Worm (Caenorhabditis elegans): Measurements from ENCODE around the gene R05G6.3.
A peak's percentile ranks its signal among the peaks of the same experiment; 100 is the strongest.

Gene R05G6.3

ce11 chrIV:7549844-7550243, 33.5 kb downstream of the R05G6.3 start:
- TF ChIP-seq lin-32 (GFP tag; optimal IDR thresholded peaks at IDR 0.05) (no peak), ceh-39 (tag; optimal IDR thresholded peaks at IDR 0.05) (no peak), mep-1 (tag; optimal IDR thresholded peaks at IDR 0.05) (no peak), bed-3 (GFP tag; optimal IDR thresholded peaks at IDR 0.05) (no peak), snpc-4 (tag; optimal IDR thresholded peaks at IDR 0.05) (no peak), mab-5 (tag; optimal IDR thresholded peaks at IDR 0.05) (no peak), zip-8 (tag; optimal IDR thresholded peaks at IDR 0.05) (no peak), sptf-1 (tag; optimal IDR thresholded peaks at IDR 0.05) (no peak), nhr-12 (tag; optimal IDR thresholded peaks at IDR 0.05) (no peak), mls-2 (tag; optimal IDR thresholded peaks at IDR 0.05) (no peak), hlh-1 (tag; optimal IDR thresholded peaks at IDR 0.05) (no peak), elt-1 (tag; optimal IDR thresholded peaks at IDR 0.05; ENCODE audit: borderline replicate concordance, insufficient read depth) (no peak), unc-120 (tag; optimal IDR thresholded peaks at IDR 0.05; ENCODE audit: poor library complexity, severe bottlenecking) (no peak), nhr-237 (tag; optimal IDR thresholded peaks at IDR 0.05) (no peak), nhr-2 (tag; optimal IDR thresholded peaks at IDR 0.05) (no peak), sem-2 (GFP tag; optimal IDR thresholded peaks at IDR 0.05) (no peak), ztf-11 (tag; optimal IDR thresholded peaks at IDR 0.05) (no peak)

ce11 chrIV:7550445-7550844, 34.1 kb downstream of the R05G6.3 start, which contains the start of gene pam-1:
Gene pam-1, minus strand, starts transcription at chrIV:7550812.
- TF ChIP-seq ceh-39 (tag; optimal IDR thresholded peaks at IDR 0.05) (no peak), nhr-2 (tag; optimal IDR thresholded peaks at IDR 0.05) (no peak), sem-2 (GFP tag; optimal IDR thresholded peaks at IDR 0.05) (no peak), bed-3 (GFP tag; optimal IDR thresholded peaks at IDR 0.05) (no peak), drap-1 (GFP tag; optimal IDR thresholded peaks at IDR 0.05) (no peak), nhr-76 (tag; optimal IDR thresholded peaks at IDR 0.05) (no peak)

- no peak for TF ChIP-seq flh-1 (GFP tag; optimal IDR thresholded peaks at IDR 0.05)
These were observed 34.9 kb downstream of the R05G6.3 start for ce11 chrIV:7551254-7551653.

ce11 chrIV:7552100-7552499, 35.7 kb downstream of the R05G6.3 start:
- TF ChIP-seq ceh-43 (GFP tag; optimal IDR thresholded peaks at IDR 0.05) = no peak
- no peak for TF ChIP-seq unc-62 (GFP tag; optimal IDR thresholded peaks at IDR 0.05)
- no peak for TF ChIP-seq drap-1 (GFP tag; optimal IDR thresholded peaks at IDR 0.05)
- TF ChIP-seq elt-1 (tag; optimal IDR thresholded peaks at IDR 0.05; ENCODE audit: borderline replicate concordance, insufficient read depth) = no peak
- no peak for TF ChIP-seq pha-4 (tag; optimal IDR thresholded peaks at IDR 0.05)
- no peak for TF ChIP-seq nhr-12 (tag; optimal IDR thresholded peaks at IDR 0.05)
- no peak for TF ChIP-seq ham-2 (GFP tag; optimal IDR thresholded peaks at IDR 0.05)
- no peak for TF ChIP-seq unc-120 (tag; optimal IDR thresholded peaks at IDR 0.05; ENCODE audit: poor library complexity, severe bottlenecking)
- TF ChIP-seq elt-3 (tag; optimal IDR thresholded peaks at IDR 0.05) = no peak
- no peak for TF ChIP-seq mls-2 (tag; optimal IDR thresholded peaks at IDR 0.05)
- no peak for TF ChIP-seq ceh-83 (GFP tag; optimal IDR thresholded peaks at IDR 0.05)
- no peak for TF ChIP-seq unc-39 (tag; optimal IDR thresholded peaks at IDR 0.05)
- TF ChIP-seq snpc-4 (tag; optimal IDR thresholded peaks at IDR 0.05) = no peak
- TF ChIP-seq cnd-1 (tag; optimal IDR thresholded peaks at IDR 0.05) = no peak
- no peak for TF ChIP-seq tbx-8 (GFP tag; optimal IDR thresholded peaks at IDR 0.05)
- no peak for TF ChIP-seq nhr-28 (tag; optimal IDR thresholded peaks at IDR 0.05)
- no peak for TF ChIP-seq blmp-1 (tag; optimal IDR thresholded peaks at IDR 0.05)

- peak; percentile 90 for TF ChIP-seq nhr-12 (tag; optimal IDR thresholded peaks at IDR 0.05)
- TF ChIP-seq hlh-1 (tag; optimal IDR thresholded peaks at IDR 0.05) = no peak
These were observed 36.7 kb downstream of the R05G6.3 start, which contains the start of gene dif-1 for ce11 chrIV:7552958-7553553. Gene dif-1, minus strand, starts transcription at chrIV:7553008.

- TF ChIP-seq zip-8 (tag; optimal IDR thresholded peaks at IDR 0.05) (no peak), lin-13 (tag; optimal IDR thresholded peaks at IDR 0.05) (no peak), ceh-39 (tag; optimal IDR thresholded peaks at IDR 0.05) (no peak), M03D4.4 (tag; optimal IDR thresholded peaks at IDR 0.05) (no peak), sem-2 (GFP tag; optimal IDR thresholded peaks at IDR 0.05) (no peak), tbx-8 (GFP tag; optimal IDR thresholded peaks at IDR 0.05) (no peak), pha-4 (tag; optimal IDR thresholded peaks at IDR 0.05) (no peak), nhr-237 (tag; optimal IDR thresholded peaks at IDR 0.05) (no peak), ham-2 (GFP tag; optimal IDR thresholded peaks at IDR 0.05) (no peak), flh-1 (GFP tag; optimal IDR thresholded peaks at IDR 0.05) (no peak), mls-2 (tag; optimal IDR thresholded peaks at IDR 0.05) (no peak), ceh-43 (GFP tag; optimal IDR thresholded peaks at IDR 0.05) (no peak), mep-1 (tag; optimal IDR thresholded peaks at IDR 0.05) (no peak), unc-39 (tag; optimal IDR thresholded peaks at IDR 0.05) (no peak), mab-5 (tag; optimal IDR thresholded peaks at IDR 0.05) (no peak), nhr-12 (tag; optimal IDR thresholded peaks at IDR 0.05) (no peak), snpc-4 (tag; optimal IDR thresholded peaks at IDR 0.05) (no peak)
These were observed 38.0 kb downstream of the R05G6.3 start, which contains the start of gene F49E8.6 for ce11 chrIV:7554351-7554750. Gene F49E8.6, minus strand, starts transcription at chrIV:7554667.
